Worm (Caenorhabditis elegans) whole organism, L3 larva: ENCODE data around the gene Y5H2A.1.

Experiments used
- lin-15B ChIP-seq: fragments of 150-350 bp; optimal IDR thresholded peaks from 2 replicates; lab custom pipeline; 2014; ENCODE audit warnings: missing biosample characterization, missing genetic modification characterization
- lin-39 ChIP-seq: fragments of 150-350 bp; optimal IDR thresholded peaks from 2 replicates; lab custom pipeline; 2018; ENCODE audit warnings: missing biosample characterization, missing genetic modification reagents, missing genetic modification characterization
- nhr-25 ChIP-seq: sonication (generic microtip); optimal IDR thresholded peaks from 2 replicates; lab custom pipeline; 2017; ENCODE audit warnings: missing biosample characterization, missing genetic modification characterization
- nhr-28 ChIP-seq: fragments of 150-350 bp; optimal IDR thresholded peaks from 2 replicates; lab custom pipeline; 2014; ENCODE audit warnings: missing biosample characterization, missing genetic modification characterization
- pha-4 ChIP-seq: fragments of 150-350 bp; optimal IDR thresholded peaks from 2 replicates; lab custom pipeline; 2014; ENCODE audit warnings: missing biosample characterization, missing genetic modification reagents, missing genetic modification characterization
- pqm-1 ChIP-seq: fragments of 150-350 bp; optimal IDR thresholded peaks from 2 replicates; lab custom pipeline; 2017; ENCODE audit warnings: missing biosample characterization, missing genetic modification characterization, inconsistent platforms

DNA sequence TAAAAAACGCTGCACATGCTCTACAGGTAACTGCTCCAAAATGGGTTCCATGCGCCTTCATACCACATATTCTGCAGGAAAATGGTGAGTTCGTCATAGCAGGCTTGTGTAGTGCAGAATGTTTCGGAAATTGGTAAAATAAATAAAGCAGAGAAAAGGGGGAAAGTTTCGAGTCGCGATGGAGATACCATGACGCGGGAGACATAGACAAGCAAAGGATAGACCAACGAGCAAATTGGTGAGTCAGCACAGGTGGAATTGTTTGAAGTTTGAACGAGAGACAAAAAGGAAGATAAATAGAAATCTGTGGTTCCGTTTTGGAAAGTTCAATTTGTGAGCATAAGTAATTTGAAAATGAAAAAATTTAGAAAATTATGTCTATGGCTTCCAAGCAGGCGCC lies 18.7 kb upstream of the Y5H2A.1 start, which contains the start of gene nhr-225:
- TF ChIP-seq nhr-25 (tag; lab: Kevin White, UChicago), result no peak
- no peak for TF ChIP-seq pqm-1 (tag; lab: Kevin White, UChicago)
- no peak for TF ChIP-seq nhr-28
- TF ChIP-seq pha-4, result peak; percentile 76
- TF ChIP-seq lin-15B (tag; lab: Kevin White, UChicago), result no peak
- TF ChIP-seq lin-39 (tag; lab: Kevin White, UChicago), result no peak
